Fruit fly (Drosophila melanogaster): Measurements from ENCODE around the gene sbm.
A peak's percentile ranks its signal among the peaks of the same experiment; 100 is the strongest.

The sbm gene

dm6 chrX:14633168-14633567 lies 30.8 kb upstream of the sbm start (continued):
- no peak for TF ChIP-seq knrl (GFP tag; IDR thresholded peaks at IDR 0.05; ENCODE audit: partially characterized antibody)
- TF ChIP-seq CG13296 (GFP tag; optimal IDR thresholded peaks at IDR 0.05), result peak; percentile 13
- TF ChIP-seq CG12155 (GFP tag; optimal IDR thresholded peaks at IDR 0.05), result peak; percentile 21
- TF ChIP-seq sim (GFP tag; IDR thresholded peaks at IDR 0.05), result no peak
- no peak for TF ChIP-seq ftz-f1 (GFP tag; optimal IDR thresholded peaks at IDR 0.05)
- TF ChIP-seq Sry-δ (GFP tag; optimal IDR thresholded peaks at IDR 0.05), result peak; percentile 22
- no peak for TF ChIP-seq CG13624 (GFP tag; optimal IDR thresholded peaks at IDR 0.05)
- TF ChIP-seq Kr (GFP tag; optimal IDR thresholded peaks at IDR 0.05), result no peak
- TF ChIP-seq CG5180 (GFP tag; optimal IDR thresholded peaks at IDR 0.05), result peak; percentile 23
- TF ChIP-seq CG6272 (GFP tag; IDR thresholded peaks at IDR 0.05), result no peak
- TF ChIP-seq pum (GFP tag; optimal IDR thresholded peaks at IDR 0.05), result peak; percentile 65
- TF ChIP-seq bbx (GFP tag; IDR thresholded peaks at IDR 0.05; ENCODE audit: partially characterized antibody), result no peak
- TF ChIP-seq CG3407 (GFP tag; optimal IDR thresholded peaks at IDR 0.05), result peak; percentile 74
- peak; percentile 46 for TF ChIP-seq Atf3 (GFP tag; optimal IDR thresholded peaks at IDR 0.05)
- TF ChIP-seq CG18262 (tag; optimal IDR thresholded peaks at IDR 0.05), result peak; percentile 76
- peak; percentile 12 for TF ChIP-seq Mad (GFP tag; optimal IDR thresholded peaks at IDR 0.05)
- TF ChIP-seq ems (GFP tag; optimal IDR thresholded peaks at IDR 0.05), result peak; percentile 47
- peak; percentile 52 for TF ChIP-seq odd (GFP tag; optimal IDR thresholded peaks at IDR 0.05)
- TF ChIP-seq CG15269 (tag; optimal IDR thresholded peaks at IDR 0.05), result peak; percentile 48
- no peak for TF ChIP-seq br (optimal IDR thresholded peaks at IDR 0.05)
- TF ChIP-seq luna (GFP tag; optimal IDR thresholded peaks at IDR 0.05), result no peak
- peak; percentile 57; the same call in 1 of the 3 replicates for TF ChIP-seq gce (GFP tag; IDR thresholded peaks at IDR 0.05)
- TF ChIP-seq MBD-R2 (GFP tag; IDR thresholded peaks at IDR 0.05), result no peak
- TF ChIP-seq Bgb (GFP tag; IDR thresholded peaks at IDR 0.05; ENCODE audit: partially characterized antibody), result no peak
- no peak for TF ChIP-seq CG15696 (tag; optimal IDR thresholded peaks at IDR 0.05)
- peak in 1 of 2 experiments; percentile 48 for TF ChIP-seq eve (GFP tag; optimal IDR thresholded peaks at IDR 0.05)
- TF ChIP-seq nmo (GFP tag; optimal IDR thresholded peaks at IDR 0.05), result peak; percentile 72
- TF ChIP-seq Dll (GFP tag; IDR thresholded peaks at IDR 0.05; ENCODE audit: partially characterized antibody), result no peak
- peak; percentile 53; the same call in 2 of the 3 replicates for TF ChIP-seq dysf (GFP tag; IDR thresholded peaks at IDR 0.05)
- TF ChIP-seq CG4707 (GFP tag; optimal IDR thresholded peaks at IDR 0.05), result peak; percentile 70
- peak; percentile 2 for TF ChIP-seq caup (GFP tag; optimal IDR thresholded peaks at IDR 0.05; ENCODE audit: severe bottlenecking)
- no peak for TF ChIP-seq fru (optimal IDR thresholded peaks at IDR 0.05)
- TF ChIP-seq Antp (GFP tag; optimal IDR thresholded peaks at IDR 0.05), result peak; percentile 31
- no peak for TF ChIP-seq Nf-YC (tag; optimal IDR thresholded peaks at IDR 0.05)
- TF ChIP-seq CG31441 (GFP tag; IDR thresholded peaks at IDR 0.05), result peak; percentile 60
- peak in 1 of 3 experiments; percentile 64 for TF ChIP-seq lola (GFP tag; optimal IDR thresholded peaks at IDR 0.05)
- TF ChIP-seq CG10462 (GFP tag; optimal IDR thresholded peaks at IDR 0.05), result peak; percentile 28
- no peak for TF ChIP-seq CG8359 (GFP tag; optimal IDR thresholded peaks at IDR 0.05; ENCODE audit: borderline replicate concordance)
- peak; percentile 18; the same call in 1 of the 3 replicates for TF ChIP-seq ase (GFP tag; IDR thresholded peaks at IDR 0.05)
- peak; percentile 40; the same call in 1 of the 3 replicates for TF ChIP-seq Optix (GFP tag; IDR thresholded peaks at IDR 0.05)
- TF ChIP-seq Poxn (GFP tag; IDR thresholded peaks at IDR 0.05), result no peak
- no peak for TF ChIP-seq CG3726 (GFP tag; IDR thresholded peaks at IDR 0.05)
- TF ChIP-seq CG12219 (GFP tag; optimal IDR thresholded peaks at IDR 0.05), result peak; percentile 29
- no peak for TF ChIP-seq hkb (optimal IDR thresholded peaks at IDR 0.05)
- TF ChIP-seq hkb (GFP tag; IDR thresholded peaks at IDR 0.05), result peak; percentile 64
- peak; percentile 51 for TF ChIP-seq grau (tag; optimal IDR thresholded peaks at IDR 0.05)
- no peak for TF ChIP-seq NFAT (GFP tag; IDR thresholded peaks at IDR 0.05)
- TF ChIP-seq Lhr (GFP tag; optimal IDR thresholded peaks at IDR 0.05), result peak; percentile 40
- no peak for TF ChIP-seq p53 (GFP tag; optimal IDR thresholded peaks at IDR 0.05)
- no peak for TF ChIP-seq Doc3 (GFP tag; IDR thresholded peaks at IDR 0.05; ENCODE audit: partially characterized antibody)
- no peak for TF ChIP-seq TFAM (GFP tag; optimal IDR thresholded peaks at IDR 0.05)
- peak; percentile 55 for TF ChIP-seq CG18619 (GFP tag; optimal IDR thresholded peaks at IDR 0.05)
